Fruit fly (Drosophila melanogaster): ENCODE results near the gene RpS5a.

The RpS5a gene

DNA sequence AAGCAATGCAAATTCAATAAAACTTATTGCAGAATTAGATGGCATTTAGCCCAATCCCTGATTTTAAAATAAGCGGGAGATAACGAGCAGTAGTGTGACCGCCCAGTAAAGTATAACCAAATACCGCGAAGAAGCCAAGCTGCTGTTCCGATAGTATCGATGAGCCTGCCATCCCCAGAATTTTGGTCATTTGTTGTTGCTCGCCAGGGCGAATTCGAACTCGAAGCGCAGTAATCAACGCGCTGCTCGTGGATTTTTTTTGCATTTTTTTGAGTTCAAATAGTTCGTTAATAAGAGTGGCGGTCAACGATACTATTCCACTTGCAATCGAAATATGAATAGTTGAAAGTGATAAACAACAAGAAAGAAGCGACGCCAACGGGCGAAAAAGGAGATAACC, 11.8 kb upstream of the RpS5a start, which contains the start of gene baz (continued):
- no peak for TF ChIP-seq nerfin-1 (tag; optimal IDR thresholded peaks at IDR 0.05)
- TF ChIP-seq otp (GFP tag; IDR thresholded peaks at IDR 0.05) = no peak
- no peak for TF ChIP-seq trh (GFP tag; optimal IDR thresholded peaks at IDR 0.05)
- TF ChIP-seq CG6272 (GFP tag; IDR thresholded peaks at IDR 0.05) = no peak
- TF ChIP-seq dysf (GFP tag; IDR thresholded peaks at IDR 0.05) = no peak
- TF ChIP-seq HLH3B (GFP tag; IDR thresholded peaks at IDR 0.05) = no peak
- TF ChIP-seq Dll (GFP tag; IDR thresholded peaks at IDR 0.05; ENCODE audit: partially characterized antibody) = peak; percentile 81
- TF ChIP-seq CG13296 (GFP tag; optimal IDR thresholded peaks at IDR 0.05) = no peak
- no peak for TF ChIP-seq CG30431 (GFP tag; optimal IDR thresholded peaks at IDR 0.05)
- TF ChIP-seq CG9609 (GFP tag; optimal IDR thresholded peaks at IDR 0.05) = no peak
- no peak for TF ChIP-seq NC2α (GFP tag; optimal IDR thresholded peaks at IDR 0.05)
- TF ChIP-seq bab2 (GFP tag; optimal IDR thresholded peaks at IDR 0.05) = no peak
- TF ChIP-seq sqz (GFP tag; optimal IDR thresholded peaks at IDR 0.05) = peak; percentile 61
- no peak for TF ChIP-seq crp (GFP tag; optimal IDR thresholded peaks at IDR 0.05)
- no peak for TF ChIP-seq Hr78 (GFP tag; optimal IDR thresholded peaks at IDR 0.05)
- TF ChIP-seq stwl (tag; optimal IDR thresholded peaks at IDR 0.05) = peak; percentile 31
- TF ChIP-seq crc (GFP tag; optimal IDR thresholded peaks at IDR 0.05) = no peak
- no peak for TF ChIP-seq CG11093 (GFP tag; IDR thresholded peaks at IDR 0.05)
- TF ChIP-seq CG12942 (GFP tag; optimal IDR thresholded peaks at IDR 0.05) = no peak
- TF ChIP-seq ttk (GFP tag; IDR thresholded peaks at IDR 0.05) = no peak
- TF ChIP-seq CG15479 (GFP tag; optimal IDR thresholded peaks at IDR 0.05) = no peak
- peak; percentile 21 for TF ChIP-seq Sin3A (optimal IDR thresholded peaks at IDR 0.05)
- TF ChIP-seq Optix (GFP tag; IDR thresholded peaks at IDR 0.05) = no peak
- no peak for TF ChIP-seq Lpt (GFP tag; optimal IDR thresholded peaks at IDR 0.05)
- TF ChIP-seq CG10366 (GFP tag; IDR thresholded peaks at IDR 0.05) = no peak
- TF ChIP-seq br (optimal IDR thresholded peaks at IDR 0.05) = no peak
- no peak for TF ChIP-seq Max (GFP tag; optimal IDR thresholded peaks at IDR 0.05)
- no peak for TF ChIP-seq cato (GFP tag; optimal IDR thresholded peaks at IDR 0.05; ENCODE audit: borderline replicate concordance)
- no peak for TF ChIP-seq Kr (GFP tag; optimal IDR thresholded peaks at IDR 0.05)
- TF ChIP-seq Fer2 (tag; optimal IDR thresholded peaks at IDR 0.05) = no peak
- no peak for TF ChIP-seq CG4617 (GFP tag; optimal IDR thresholded peaks at IDR 0.05; ENCODE audit: borderline replicate concordance)
- TF ChIP-seq YL-1 (GFP tag; optimal IDR thresholded peaks at IDR 0.05) = no peak
- TF ChIP-seq CG4854 (GFP tag; optimal IDR thresholded peaks at IDR 0.05) = no peak
- TF ChIP-seq cad (GFP tag; optimal IDR thresholded peaks at IDR 0.05) = no peak
- no peak for TF ChIP-seq CG1024 (GFP tag; IDR thresholded peaks at IDR 0.05)
- no peak for TF ChIP-seq CG12155 (GFP tag; optimal IDR thresholded peaks at IDR 0.05)
- TF ChIP-seq CG2199 (GFP tag; IDR thresholded peaks at IDR 0.05) = no peak
- TF ChIP-seq CG2712 (tag; optimal IDR thresholded peaks at IDR 0.05) = peak; percentile 10
- TF ChIP-seq CG2678 (tag; optimal IDR thresholded peaks at IDR 0.05) = no peak
- TF ChIP-seq CG15514 (GFP tag; optimal IDR thresholded peaks at IDR 0.05) = peak; percentile 88
- no peak for TF ChIP-seq CG4707 (GFP tag; optimal IDR thresholded peaks at IDR 0.05)
- TF ChIP-seq Dp (GFP tag; optimal IDR thresholded peaks at IDR 0.05) = peak; percentile 88
- no peak for TF ChIP-seq CG11398 (GFP tag; optimal IDR thresholded peaks at IDR 0.05)
- TF ChIP-seq ssp (GFP tag; IDR thresholded peaks at IDR 0.05) = no peak
- no peak for TF ChIP-seq CG32772 (GFP tag; IDR thresholded peaks at IDR 0.05)
- TF ChIP-seq Taf1 (GFP tag; IDR thresholded peaks at IDR 0.05) = no peak
- no peak for TF ChIP-seq CG31441 (GFP tag; IDR thresholded peaks at IDR 0.05)
- no peak for TF ChIP-seq kay (GFP tag; optimal IDR thresholded peaks at IDR 0.05)
- no peak for TF ChIP-seq CG6683 (GFP tag; optimal IDR thresholded peaks at IDR 0.05)
- TF ChIP-seq CG7963 (GFP tag; IDR thresholded peaks at IDR 0.05; ENCODE audit: partially characterized antibody) = peak; percentile 87
- peak; percentile 78 for TF ChIP-seq CG1603 (tag; optimal IDR thresholded peaks at IDR 0.05)
- peak; percentile 83 for TF ChIP-seq Aef1 (GFP tag; IDR thresholded peaks at IDR 0.05)
- TF ChIP-seq Bteb2 (GFP tag; optimal IDR thresholded peaks at IDR 0.05) = no peak

Data from whole organism, embryonic.